Worm (Caenorhabditis elegans) whole organism, L1 larva: ENCODE results near the gene csn-1.
"Not testable (repeated sequence)": the region's sequence is repeated elsewhere in the genome, so short reads cannot be mapped to it uniquely, and the experiment has no call there.

Source experiments
- alr-1 ChIP-seq: fragments of 200-800 bp; sonication (Bioruptor generic); optimal IDR thresholded peaks from 2 replicates; lab custom pipeline; 2018; ENCODE audit warnings: borderline replicate concordance, mild to moderate bottlenecking, missing genetic modification characterization, missing compliant biosample characterization
- aly-2 ChIP-seq: fragments of 150-350 bp; optimal IDR thresholded peaks from 2 replicates; lab custom pipeline; 2014; ENCODE audit warnings: missing biosample characterization, missing genetic modification characterization
- blmp-1 ChIP-seq: fragments of 150-350 bp; optimal IDR thresholded peaks from 2 replicates; lab custom pipeline; 2014; ENCODE audit warnings: missing biosample characterization, missing genetic modification characterization
- ceh-63 ChIP-seq: fragments of 200-800 bp; sonication (Bioruptor generic); optimal IDR thresholded peaks from 2 replicates; lab custom pipeline; 2018; ENCODE audit warnings: mild to moderate bottlenecking, missing genetic modification characterization, missing compliant biosample characterization
- ceh-8 ChIP-seq: fragments of 200-800 bp; sonication (Bioruptor generic); optimal IDR thresholded peaks from 2 replicates; lab custom pipeline; 2018; ENCODE audit warnings: mild to moderate bottlenecking, missing genetic modification characterization, moderate library complexity, missing compliant biosample characterization
- ceh-82 ChIP-seq, 3 experiments: fragments of 150-350 bp in 1 of 3; sonication (generic microtip) in 2 of 3; optimal IDR thresholded peaks; 2 replicates each; lab custom pipeline; 2014 to 2017; ENCODE audit warnings: missing biosample characterization in 3 of 3, missing genetic modification characterization in 3 of 3
- ceh-90 ChIP-seq: sonication (generic microtip); optimal IDR thresholded peaks from 2 replicates; lab custom pipeline; 2016; ENCODE audit warnings: missing genetic modification characterization, missing compliant biosample characterization
- elt-2 ChIP-seq: sonication (generic microtip); optimal IDR thresholded peaks from 2 replicates; lab custom pipeline; 2016; ENCODE audit warnings: missing genetic modification characterization, mild to moderate bottlenecking, inconsistent platforms, missing compliant biosample characterization, missing genetic modification reagents
- ets-5 ChIP-seq: fragments of 200-800 bp; sonication (Bioruptor generic); IDR thresholded peaks from 2 replicates; pipeline ENCODE4 v1.3.6; 2022; ENCODE audit warnings: missing genetic modification characterization, missing compliant biosample characterization
- fkh-10 ChIP-seq: sonication (generic microtip); optimal IDR thresholded peaks from 2 replicates; lab custom pipeline; 2017; ENCODE audit warnings: missing biosample characterization, missing genetic modification reagents, missing genetic modification characterization
- fkh-4 ChIP-seq: sonication (generic microtip); optimal IDR thresholded peaks from 2 replicates; lab custom pipeline; 2016; ENCODE audit warnings: missing compliant biosample characterization, missing genetic modification characterization, borderline replicate concordance
- fkh-8 ChIP-seq: sonication (generic microtip); optimal IDR thresholded peaks from 2 replicates; lab custom pipeline; 2016; ENCODE audit warnings: mild to moderate bottlenecking, missing genetic modification characterization, missing compliant biosample characterization
- fos-1 ChIP-seq: fragments of 150-350 bp; optimal IDR thresholded peaks from 2 replicates; lab custom pipeline; 2014; ENCODE audit warnings: missing biosample characterization, missing genetic modification characterization
- hlh-17 ChIP-seq: fragments of 200-800 bp; sonication (Bioruptor generic); optimal IDR thresholded peaks from 2 replicates; lab custom pipeline; 2018; ENCODE audit warnings: missing genetic modification characterization, mild to moderate bottlenecking, missing compliant biosample characterization, moderate library complexity, borderline replicate concordance
- hlh-4 ChIP-seq: sonication (generic microtip); optimal IDR thresholded peaks from 2 replicates; lab custom pipeline; 2016; ENCODE audit warnings: mild to moderate bottlenecking, missing genetic modification characterization, missing compliant biosample characterization
- jun-1 ChIP-seq: fragments of 150-350 bp; optimal IDR thresholded peaks from 2 replicates; lab custom pipeline; 2014; ENCODE audit warnings: missing biosample characterization, missing genetic modification reagents, missing genetic modification characterization
- lin-14 ChIP-seq: fragments of 200-800 bp; sonication (Bioruptor generic); optimal IDR thresholded peaks from 2 replicates; lab custom pipeline; 2018; ENCODE audit warnings: mild to moderate bottlenecking, missing genetic modification characterization, moderate library complexity, missing compliant biosample characterization
- lin-15B ChIP-seq: fragments of 150-350 bp; sonication (generic microtip); optimal IDR thresholded peaks from 3 replicates; lab custom pipeline; 2014; ENCODE audit warnings: missing biosample characterization, missing genetic modification characterization
- lin-35 ChIP-seq, 2 experiments: fragments of 150-350 bp; optimal IDR thresholded peaks; 2 replicates each; lab custom pipeline; 2014; ENCODE audit warnings: missing biosample characterization in 2 of 2, missing genetic modification characterization in 2 of 2, missing genetic modification reagents in 2 of 2
- lin-39 ChIP-seq: fragments of 150-350 bp; optimal IDR thresholded peaks from 2 replicates; lab custom pipeline; 2014; ENCODE audit warnings: missing biosample characterization, missing genetic modification reagents, missing genetic modification characterization
- lsy-2 ChIP-seq, 2 experiments: fragments of 150-350 bp; optimal IDR thresholded peaks; 2 replicates each; lab custom pipeline; 2014; ENCODE audit warnings: missing biosample characterization in 2 of 2, missing genetic modification characterization in 2 of 2
- mab-9 ChIP-seq: fragments of 200-800 bp; sonication (Bioruptor generic); IDR thresholded peaks from 2 replicates; pipeline ENCODE4 v1.3.6; 2022; ENCODE audit warnings: missing genetic modification reagents, missing genetic modification characterization, missing compliant biosample characterization
- mep-1 ChIP-seq: fragments of 150-350 bp; optimal IDR thresholded peaks from 2 replicates; lab custom pipeline; 2014; ENCODE audit warnings: missing biosample characterization, missing genetic modification characterization
- nhr-11 ChIP-seq: fragments of 150-350 bp; optimal IDR thresholded peaks from 2 replicates; lab custom pipeline; 2014; ENCODE audit warnings: missing biosample characterization, missing genetic modification characterization
- nhr-20 ChIP-seq: sonication (generic microtip); optimal IDR thresholded peaks from 2 replicates; lab custom pipeline; 2016; ENCODE audit warnings: mild to moderate bottlenecking, missing genetic modification characterization, missing compliant biosample characterization
- nhr-237 ChIP-seq: fragments of 150-350 bp; optimal IDR thresholded peaks from 2 replicates; lab custom pipeline; 2014; ENCODE audit warnings: missing biosample characterization, missing genetic modification characterization
- nhr-76 ChIP-seq: sonication (generic microtip); optimal IDR thresholded peaks from 2 replicates; lab custom pipeline; 2017; ENCODE audit warnings: missing biosample characterization, missing genetic modification characterization
- nhr-77 ChIP-seq: fragments of 150-350 bp; optimal IDR thresholded peaks from 2 replicates; lab custom pipeline; 2014; ENCODE audit warnings: missing biosample characterization, missing genetic modification characterization
- pag-3 ChIP-seq: sonication (generic microtip); optimal IDR thresholded peaks from 2 replicates; lab custom pipeline; 2017; ENCODE audit warnings: missing genetic modification characterization, mild to moderate bottlenecking, missing compliant biosample characterization, antibody characterized with exemption, borderline replicate concordance; ENCODE audit not compliant: insufficient read depth
- pax-3 ChIP-seq: fragments of 200-800 bp; sonication (Bioruptor generic); optimal IDR thresholded peaks from 2 replicates; lab custom pipeline; 2018; ENCODE audit warnings: mild to moderate bottlenecking, missing genetic modification characterization, moderate library complexity, missing compliant biosample characterization
- skn-1 ChIP-seq: fragments of 150-350 bp; optimal IDR thresholded peaks from 2 replicates; lab custom pipeline; 2014; ENCODE audit warnings: missing biosample characterization, missing genetic modification characterization
- sup-37 ChIP-seq: fragments of 200-800 bp; sonication (Bioruptor generic); optimal IDR thresholded peaks from 2 replicates; lab custom pipeline; 2018; ENCODE audit warnings: mild to moderate bottlenecking, missing genetic modification characterization, missing compliant biosample characterization
- tlp-1 ChIP-seq: fragments of 150-350 bp; optimal IDR thresholded peaks from 2 replicates; lab custom pipeline; 2014; ENCODE audit warnings: missing biosample characterization, missing genetic modification characterization
- unc-130 ChIP-seq: fragments of 150-350 bp; optimal IDR thresholded peaks from 2 replicates; lab custom pipeline; 2017; ENCODE audit warnings: missing biosample characterization, missing genetic modification characterization, inconsistent platforms
- unc-30 ChIP-seq: sonication (generic microtip); optimal IDR thresholded peaks from 2 replicates; lab custom pipeline; 2017; ENCODE audit warnings: missing biosample characterization, missing genetic modification characterization
- unc-62 ChIP-seq: fragments of 150-350 bp; optimal IDR thresholded peaks from 2 replicates; lab custom pipeline; 2014; ENCODE audit warnings: missing biosample characterization, missing genetic modification reagents, missing genetic modification characterization
- vab-15 ChIP-seq: sonication (generic microtip); optimal IDR thresholded peaks from 2 replicates; lab custom pipeline; 2017; ENCODE audit warnings: missing genotype, mild to moderate bottlenecking, missing genetic modification characterization, missing compliant biosample characterization
- zag-1 ChIP-seq: fragments of 150-350 bp; optimal IDR thresholded peaks from 2 replicates; lab custom pipeline; 2014; ENCODE audit warnings: missing biosample characterization, missing genetic modification characterization
- zip-4 ChIP-seq: fragments of 200-800 bp; sonication (Bioruptor generic); optimal IDR thresholded peaks from 2 replicates; lab custom pipeline; 2018; ENCODE audit warnings: mild to moderate bottlenecking, missing genetic modification characterization, moderate library complexity, missing compliant biosample characterization
- ztf-11 ChIP-seq, 2 experiments: sonication (generic microtip); optimal IDR thresholded peaks; 2 replicates each; lab custom pipeline; 2016 to 2017; ENCODE audit warnings: missing genetic modification characterization in 2 of 2, missing biosample characterization in 1 of 2, missing compliant biosample characterization in 1 of 2

csn-1 gene

DNA sequence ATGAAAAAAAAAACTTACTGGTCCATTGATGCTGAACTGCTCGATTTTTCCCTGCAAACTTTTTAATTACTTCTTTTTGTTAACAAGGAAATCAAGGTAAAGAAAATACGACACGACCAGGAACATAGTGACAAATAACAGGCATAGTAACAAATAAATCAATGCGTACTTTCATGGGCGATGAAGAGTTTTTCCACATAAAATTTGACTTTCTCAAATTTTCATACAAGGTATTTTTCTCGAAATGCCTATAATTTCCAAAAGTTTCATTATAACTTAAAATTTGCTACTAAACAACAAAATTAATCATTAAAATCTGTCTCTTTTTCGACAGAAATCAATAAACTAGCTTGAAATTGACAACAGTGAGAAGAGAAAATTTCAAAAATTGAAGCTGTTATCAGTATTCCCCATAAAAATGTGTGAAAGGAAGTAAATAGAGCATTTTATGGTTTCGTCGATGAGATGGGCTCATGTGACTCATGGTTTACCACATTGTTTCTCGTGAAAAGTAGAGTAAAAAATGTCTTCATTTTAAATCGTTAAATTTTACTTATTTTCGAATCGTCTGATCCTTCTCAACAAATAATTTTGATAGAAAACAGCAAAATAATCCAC lies 26.4 kb upstream of the csn-1 start, which contains the start of gene fbxa-156:
Gene fbxa-156, minus strand, starts transcription at position 51 of the 618 bp plus-strand sequence.
- TF ChIP-seq ceh-90 (tag; lab: Kevin White, UChicago) (no peak), elt-2 (tag; lab: Kevin White, UChicago) (peak; percentile 25), lsy-2 (tag; optimal IDR thresholded peaks at IDR 0.05; lab: Kevin White, UChicago) (no peak)

ce11 chrV:17894485-17894884 lies 24.0 kb upstream of the csn-1 start, which contains the start of gene C06H5.12:
C06H5.12 (plus strand) TSS chrV:17894785.
- not testable (repeated sequence) for TF ChIP-seq fkh-10; sup-37 (GFP tag; lab: Kevin White, UChicago); skn-1 (tag; lab: Kevin White, UChicago)

DNA sequence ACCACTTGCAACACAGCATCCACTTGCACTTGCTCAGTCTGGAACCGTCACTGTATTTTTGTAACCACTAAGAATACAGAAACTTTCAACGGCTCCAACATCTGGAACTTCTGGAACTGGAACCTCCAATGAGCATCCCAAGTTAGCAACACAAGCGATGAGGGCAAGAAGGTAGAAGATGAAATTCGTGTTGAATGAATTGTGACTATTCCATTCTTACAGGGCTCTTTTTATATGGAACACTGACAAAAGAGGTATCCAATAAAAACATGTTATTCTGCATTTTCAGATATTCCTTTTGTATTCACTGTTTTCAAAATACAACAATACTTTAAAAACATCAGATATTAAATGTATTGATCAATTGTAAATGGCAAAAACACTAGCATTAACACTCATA lies 23.5 kb upstream of the csn-1 start, which contains the start of gene C06H5.11:
Gene C06H5.11, minus strand, starts transcription at position 101 of the 400 bp plus-strand sequence.
- TF ChIP-seq lin-39, aly-2, pag-3 (tag; lab: Kevin White, UChicago): not testable (repeated sequence)

- TF ChIP-seq ceh-63 (GFP tag; lab: Kevin White, UChicago), result no peak
- no peak for TF ChIP-seq lsy-2 (tag; optimal IDR thresholded peaks at IDR 0.05; lab: Kevin White, UChicago)
- no peak for TF ChIP-seq unc-62 (GFP tag; lab: Kevin White, UChicago)
- no peak for TF ChIP-seq nhr-77 (tag; lab: Kevin White, UChicago)
- no peak for TF ChIP-seq elt-2 (tag; lab: Kevin White, UChicago)
- TF ChIP-seq zip-4 (GFP tag; lab: Kevin White, UChicago), result no peak
- TF ChIP-seq, all 84 proteins: peak for 0
These were observed 20.9 kb upstream of the csn-1 start for ce11 chrV:17891317-17891716.

- no peak for TF ChIP-seq lin-35 (GFP tag; optimal IDR thresholded peaks at IDR 0.05; lab: Kevin White, UChicago)
- peak; percentile 12 for TF ChIP-seq elt-2 (tag; lab: Kevin White, UChicago)
These were observed 18.5 kb upstream of the csn-1 start, which contains the start of gene C06H5.6 for ce11 chrV:17888939-17889338. C06H5.6 (minus strand) TSS chrV:17888984.

DNA sequence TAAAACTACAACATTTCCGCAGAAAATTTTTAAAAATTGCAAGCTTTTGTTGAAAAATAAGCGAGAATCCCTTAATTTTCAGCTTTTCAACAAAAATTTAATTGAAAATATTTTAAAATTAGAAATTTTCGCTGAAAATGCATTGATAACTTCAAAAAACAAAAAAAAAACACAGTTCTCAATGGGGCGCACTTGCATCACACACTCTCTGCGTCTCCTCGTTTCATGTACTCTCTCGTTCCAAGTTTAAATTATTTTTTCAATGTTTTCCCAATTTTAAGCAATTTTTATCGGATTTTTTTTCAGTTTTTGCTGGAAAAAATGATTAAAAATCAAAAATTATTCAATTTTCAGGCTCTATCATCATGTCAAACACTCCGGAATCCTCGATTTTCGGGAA lies 598 bp upstream of the csn-1 start, which contains the start of gene phf-14:
Gene phf-14, plus strand, starts transcription at position 345 of the 400 bp plus-strand sequence.
- TF ChIP-seq tlp-1 (tag; lab: Kevin White, UChicago) (no peak), hlh-4 (tag; lab: Kevin White, UChicago) (no peak), unc-30 (no peak), vab-15 (tag; lab: Kevin White, UChicago) (no peak), skn-1 (tag; lab: Kevin White, UChicago) (peak; percentile 19), unc-62 (GFP tag; lab: Kevin White, UChicago) (no peak), ets-5 (GFP tag; lab: Robert Waterston, UW) (no peak), nhr-20 (tag; lab: Kevin White, UChicago) (no peak), fkh-8 (tag; lab: Kevin White, UChicago) (peak; percentile 47), unc-130 (tag; lab: Kevin White, UChicago) (peak; percentile 61), lin-15B (tag; lab: Kevin White, UChicago) (peak; percentile 35), nhr-76 (tag; lab: Kevin White, UChicago) (no peak), ceh-8 (GFP tag; lab: Kevin White, UChicago) (no peak), alr-1 (no peak), nhr-237 (tag; lab: Kevin White, UChicago) (no peak), lin-14 (GFP tag; lab: Kevin White, UChicago) (no peak), ceh-82 (tag; optimal IDR thresholded peaks at IDR 0.05; lab: Kevin White, UChicago) (peak; percentile 48 to 69 (median 53)), nhr-11 (tag; lab: Kevin White, UChicago) (no peak), ztf-11 (tag; optimal IDR thresholded peaks at IDR 0.05; lab: Kevin White, UChicago) (no peak), zag-1 (tag; lab: Kevin White, UChicago) (no peak), mab-9 (GFP tag; lab: Robert Waterston, UW) (no peak), blmp-1 (tag; lab: Kevin White, UChicago) (peak; percentile 22), nhr-77 (tag; lab: Kevin White, UChicago) (no peak), jun-1 (tag; lab: Kevin White, UChicago) (no peak), fos-1 (tag; lab: Kevin White, UChicago) (no peak), mep-1 (tag; lab: Kevin White, UChicago) (peak; percentile 84), hlh-17 (GFP tag; lab: Kevin White, UChicago) (no peak), fkh-4 (tag; lab: Kevin White, UChicago) (no peak), pax-3 (tag; lab: Kevin White, UChicago) (no peak)
